Fruit fly (Drosophila melanogaster) whole organism, wandering third instar larva: ENCODE data around the gene CG9522.

Experiments
- Abd-B ChIP-seq: fragments of >200 bp; optimal IDR thresholded peaks from 2 replicates; lab custom pipeline; 2017; ENCODE audit warnings: missing biosample characterization, missing genetic modification characterization
- GATAd ChIP-seq: sonication (Bioruptor generic); optimal IDR thresholded peaks from 2 replicates; lab custom pipeline; 2016; ENCODE audit warnings: missing biosample characterization, missing genetic modification characterization
- HLH106 ChIP-seq: fragments of 200-800 bp; optimal IDR thresholded peaks from 3 replicates; lab custom pipeline; 2019; ENCODE audit warnings: missing biosample characterization, mild to moderate bottlenecking, missing genetic modification characterization, moderate library complexity
- Rel ChIP-seq, 2 experiments: fragments of 200-800 bp; sonication (Bioruptor generic) in 1 of 2; optimal IDR thresholded peaks; 2 replicates in 1 of 2; 3 replicates in 1 of 2; lab custom pipeline; 2016 to 2019; ENCODE audit warnings: mild to moderate bottlenecking in 2 of 2, missing biosample characterization in 2 of 2, missing genetic modification characterization in 2 of 2, moderate library complexity in 1 of 2
- fru ChIP-seq: fragments of 200-800 bp; sonication (Bioruptor generic); optimal IDR thresholded peaks from 3 replicates; lab custom pipeline; 2016; ENCODE audit warnings: missing biosample characterization, mild to moderate bottlenecking, missing genetic modification characterization
- jim ChIP-seq: fragments of 175-275, 200-325 bp; sonication (Bioruptor generic); optimal IDR thresholded peaks from 2 replicates; lab custom pipeline; 2016; ENCODE audit warnings: missing biosample characterization, mild to moderate bottlenecking, missing genetic modification characterization
- psq ChIP-seq: fragments of 200-800 bp; sonication (Bioruptor generic); optimal IDR thresholded peaks from 3 replicates; lab custom pipeline; 2017; ENCODE audit warnings: missing biosample characterization, mild to moderate bottlenecking, missing genetic modification characterization, moderate library complexity
- usp ChIP-seq: fragments of >200 bp; optimal IDR thresholded peaks from 2 replicates; lab custom pipeline; 2017; ENCODE audit warnings: missing biosample characterization, missing genetic modification characterization

- TF ChIP-seq Rel (GFP tag; optimal IDR thresholded peaks at IDR 0.05; lab: Kevin White, UChicago) (no peak), Rel (tag; optimal IDR thresholded peaks at IDR 0.05; lab: Kevin White, UChicago) (no peak), Abd-B (GFP tag; lab: Kevin White, UChicago) (no peak), HLH106 (tag; lab: Kevin White, UChicago) (no peak), usp (no peak), fru (GFP tag; lab: Kevin White, UChicago) (no peak), jim (GFP tag; lab: Kevin White, UChicago) (no peak), psq (GFP tag; lab: Kevin White, UChicago) (no peak), GATAd (GFP tag; lab: Kevin White, UChicago) (no peak)
These were observed 12.2 kb downstream of the CG9522 start, which contains the start of gene CG14410 for dm6 chrX:14836425-14836824.
